Worm (Caenorhabditis elegans) whole organism, mixed stage, embryonic: ENCODE results near the gene str-84.

Source experiments
- blmp-1 ChIP-seq: fragments of 150-350 bp; optimal IDR thresholded peaks from 2 replicates; lab custom pipeline; 2014; ENCODE audit warnings: missing biosample characterization, missing genetic modification characterization
- elt-3 ChIP-seq: fragments of 150-350 bp; optimal IDR thresholded peaks from 2 replicates; lab custom pipeline; 2014; ENCODE audit warnings: missing biosample characterization, missing genetic modification characterization
- nhr-76 ChIP-seq: sonication (generic microtip); optimal IDR thresholded peaks from 2 replicates; lab custom pipeline; 2017; ENCODE audit warnings: missing biosample characterization, missing genetic modification characterization
- tbx-8 ChIP-seq: fragments of 200-800 bp; sonication (Bioruptor generic); optimal IDR thresholded peaks from 2 replicates; lab custom pipeline; 2018; ENCODE audit warnings: mild to moderate bottlenecking, missing genetic modification characterization, moderate library complexity, missing compliant biosample characterization
- ztf-11 ChIP-seq: fragments of 150-350 bp; optimal IDR thresholded peaks from 2 replicates; lab custom pipeline; 2014; ENCODE audit warnings: missing biosample characterization, missing genetic modification characterization

DNA sequence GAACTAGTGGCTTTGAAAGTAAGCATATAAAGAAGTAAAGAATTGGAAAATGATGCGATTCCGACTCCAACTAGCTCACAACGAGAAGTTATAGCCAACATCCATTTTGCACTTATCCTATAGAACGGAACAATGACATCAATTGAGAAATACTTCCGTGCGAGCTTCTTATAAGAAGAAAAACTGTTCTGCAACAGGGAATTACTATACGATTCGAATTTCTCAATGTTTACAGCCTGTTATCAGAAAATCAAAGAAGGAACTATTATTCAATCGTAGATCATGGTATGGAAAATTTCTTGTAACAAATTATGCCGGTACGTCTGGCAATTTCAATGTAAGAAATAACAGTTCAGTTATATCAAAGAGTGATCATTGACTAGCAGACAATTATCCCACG is 5.0 kb upstream of the str-84 start, which contains the start of gene str-85:
- TF ChIP-seq nhr-76 (tag; lab: Kevin White, UChicago) (no peak), elt-3 (tag; lab: Kevin White, UChicago) (no peak), tbx-8 (GFP tag; lab: Kevin White, UChicago) (no peak), blmp-1 (no peak), ztf-11 (no peak)
